Worm (Caenorhabditis elegans) whole organism, L2 larva: ENCODE results near the gene ZK1290.5.

Experiments used
- F13H6.1 ChIP-seq: sonication (generic microtip); optimal IDR thresholded peaks from 2 replicates; lab custom pipeline; 2016; ENCODE audit warnings: missing genetic modification characterization, missing compliant biosample characterization
- R02D3.7 ChIP-seq: fragments of 150-350 bp; optimal IDR thresholded peaks from 2 replicates; lab custom pipeline; 2014; ENCODE audit warnings: missing biosample characterization, missing genetic modification characterization
- Y55F3AM.14 ChIP-seq: fragments of 200-800 bp; sonication (Bioruptor generic); optimal IDR thresholded peaks from 2 replicates; lab custom pipeline; 2018; ENCODE audit warnings: mild to moderate bottlenecking, missing genetic modification characterization, missing compliant biosample characterization
- alr-1 ChIP-seq: fragments of 150-350 bp; optimal IDR thresholded peaks from 2 replicates; lab custom pipeline; 2014; ENCODE audit warnings: missing biosample characterization, missing genetic modification characterization
- aly-2 ChIP-seq: fragments of 150-350 bp; optimal IDR thresholded peaks from 2 replicates; lab custom pipeline; 2014; ENCODE audit warnings: missing biosample characterization, missing genetic modification characterization
- ama-1 ChIP-seq: fragments of 150-350 bp; optimal IDR thresholded peaks from 2 replicates; lab custom pipeline; 2018; ENCODE audit warnings: inconsistent platforms
- blmp-1 ChIP-seq: sonication (generic microtip); optimal IDR thresholded peaks from 2 replicates; lab custom pipeline; 2017; ENCODE audit warnings: missing genetic modification characterization, mild to moderate bottlenecking, missing compliant biosample characterization, antibody characterized with exemption, moderate library complexity; ENCODE audit not compliant: insufficient read depth
- ceh-16 ChIP-seq: fragments of 150-350 bp; optimal IDR thresholded peaks from 2 replicates; lab custom pipeline; 2014; ENCODE audit warnings: missing biosample characterization, missing genetic modification characterization
- ceh-82 ChIP-seq: fragments of 150-350 bp; optimal IDR thresholded peaks from 2 replicates; lab custom pipeline; 2014; ENCODE audit warnings: missing biosample characterization, missing genetic modification characterization
- crh-2 ChIP-seq: sonication (generic microtip); optimal IDR thresholded peaks from 2 replicates; lab custom pipeline; 2017; ENCODE audit warnings: missing biosample characterization, missing genetic modification characterization
- dmd-4 ChIP-seq: sonication (generic microtip); optimal IDR thresholded peaks from 2 replicates; lab custom pipeline; 2017; ENCODE audit warnings: missing biosample characterization, missing genetic modification characterization
- egl-27 ChIP-seq: sonication (generic microtip); optimal IDR thresholded peaks from 3 replicates; lab custom pipeline; 2017; ENCODE audit warnings: missing biosample characterization, missing genetic modification reagents, missing genetic modification characterization
- elt-1 ChIP-seq: fragments of 150-350 bp; optimal IDR thresholded peaks from 2 replicates; lab custom pipeline; 2014; ENCODE audit warnings: missing biosample characterization, missing genetic modification characterization
- elt-3 ChIP-seq: sonication (generic microtip); optimal IDR thresholded peaks from 2 replicates; lab custom pipeline; 2017; ENCODE audit warnings: missing biosample characterization, missing genetic modification characterization
- fos-1 ChIP-seq: fragments of 150-350 bp; optimal IDR thresholded peaks from 2 replicates; lab custom pipeline; 2014; ENCODE audit warnings: missing biosample characterization, missing genetic modification characterization
- gmeb-1 ChIP-seq: fragments of 150-350 bp; optimal IDR thresholded peaks from 2 replicates; lab custom pipeline; 2014; ENCODE audit warnings: missing biosample characterization, missing genetic modification characterization
- lin-11 ChIP-seq: fragments of 150-350 bp; sonication (generic microtip); optimal IDR thresholded peaks from 2 replicates; lab custom pipeline; 2014; ENCODE audit warnings: missing biosample characterization, missing genetic modification characterization, inconsistent platforms, mixed read lengths
- lin-13 ChIP-seq: fragments of 150-350 bp; optimal IDR thresholded peaks from 2 replicates; lab custom pipeline; 2014; ENCODE audit warnings: missing biosample characterization, missing genetic modification reagents, missing genetic modification characterization
- lin-39 ChIP-seq: fragments of 150-350 bp; optimal IDR thresholded peaks from 2 replicates; lab custom pipeline; 2014; ENCODE audit warnings: missing biosample characterization, missing genetic modification reagents, missing genetic modification characterization
- lsy-2 ChIP-seq, 2 experiments: fragments of 150-350 bp in 1 of 2; sonication (generic microtip) in 1 of 2; optimal IDR thresholded peaks; 2 replicates each; lab custom pipeline; 2014 to 2017; ENCODE audit warnings: missing biosample characterization in 2 of 2, missing genetic modification characterization in 2 of 2
- mab-5 ChIP-seq: fragments of 150-350 bp; optimal IDR thresholded peaks from 2 replicates; lab custom pipeline; 2014; ENCODE audit warnings: missing biosample characterization, missing genetic modification characterization
- mbf-1 ChIP-seq: sonication (generic microtip); optimal IDR thresholded peaks from 2 replicates; lab custom pipeline; 2017; ENCODE audit warnings: missing biosample characterization, missing genetic modification characterization
- mdl-1 ChIP-seq, 2 experiments: fragments of 150-350 bp in 1 of 2; sonication (generic microtip) in 1 of 2; optimal IDR thresholded peaks; 2 replicates each; lab custom pipeline; 2017; ENCODE audit warnings: missing biosample characterization in 2 of 2, missing genetic modification characterization in 2 of 2
- nhr-10 ChIP-seq: sonication (generic microtip); optimal IDR thresholded peaks from 2 replicates; lab custom pipeline; 2017; ENCODE audit warnings: missing biosample characterization, missing genetic modification characterization
- nhr-12 ChIP-seq: fragments of 150-350 bp; optimal IDR thresholded peaks from 2 replicates; lab custom pipeline; 2014; ENCODE audit warnings: missing biosample characterization, missing genetic modification characterization
- nhr-129 ChIP-seq: fragments of 150-350 bp; optimal IDR thresholded peaks from 2 replicates; lab custom pipeline; 2014; ENCODE audit warnings: missing biosample characterization, missing genetic modification characterization
- nhr-21 ChIP-seq: fragments of 150-350 bp; optimal IDR thresholded peaks from 2 replicates; lab custom pipeline; 2014; ENCODE audit warnings: missing biosample characterization, missing genetic modification characterization
- nhr-23 ChIP-seq: fragments of 150-350 bp; optimal IDR thresholded peaks from 2 replicates; lab custom pipeline; 2014; ENCODE audit warnings: missing biosample characterization, missing genetic modification reagents, missing genetic modification characterization
- nhr-237 ChIP-seq: fragments of 150-350 bp; optimal IDR thresholded peaks from 2 replicates; lab custom pipeline; 2014; ENCODE audit warnings: missing biosample characterization, missing genetic modification characterization
- nhr-25 ChIP-seq: fragments of 150-350 bp; sonication (generic microtip); optimal IDR thresholded peaks from 3 replicates; lab custom pipeline; 2014; ENCODE audit warnings: missing biosample characterization, missing genetic modification characterization
- nhr-6 ChIP-seq: fragments of 150-350 bp; optimal IDR thresholded peaks from 2 replicates; lab custom pipeline; 2014; ENCODE audit warnings: missing biosample characterization, missing genetic modification characterization
- nhr-77 ChIP-seq: fragments of 150-350 bp; optimal IDR thresholded peaks from 2 replicates; lab custom pipeline; 2014; ENCODE audit warnings: missing biosample characterization, missing genetic modification characterization
- peb-1 ChIP-seq: fragments of 150-350 bp; optimal IDR thresholded peaks from 2 replicates; lab custom pipeline; 2014; ENCODE audit warnings: missing biosample characterization, missing genetic modification characterization
- sma-3 ChIP-seq: sonication (generic microtip); optimal IDR thresholded peaks from 2 replicates; lab custom pipeline; 2016; ENCODE audit warnings: missing genetic modification reagents, missing genetic modification characterization, missing compliant biosample characterization
- sma-9 ChIP-seq, 2 experiments: fragments of 150-350 bp in 1 of 2; sonication (generic microtip) in 1 of 2; optimal IDR thresholded peaks; 2 replicates each; lab custom pipeline; 2014 to 2016; ENCODE audit warnings: missing genetic modification characterization in 2 of 2, mild to moderate bottlenecking in 1 of 2, missing biosample characterization in 1 of 2, missing compliant biosample characterization in 1 of 2, missing genetic modification reagents in 1 of 2, moderate library complexity in 1 of 2
- snpc-4 ChIP-seq: fragments of 150-350 bp; optimal IDR thresholded peaks from 2 replicates; lab custom pipeline; 2014; ENCODE audit warnings: missing biosample characterization, missing genetic modification characterization
- unc-39 ChIP-seq: fragments of 150-350 bp; optimal IDR thresholded peaks from 2 replicates; lab custom pipeline; 2014; ENCODE audit warnings: missing biosample characterization, missing genetic modification characterization
- unc-55 ChIP-seq: fragments of 150-350 bp; sonication (generic microtip); optimal IDR thresholded peaks from 3 replicates; lab custom pipeline; 2014; ENCODE audit warnings: missing biosample characterization, missing genetic modification reagents, missing genetic modification characterization
- unc-62 ChIP-seq: fragments of 150-350 bp; optimal IDR thresholded peaks from 2 replicates; lab custom pipeline; 2014; ENCODE audit warnings: missing biosample characterization, missing genetic modification reagents, missing genetic modification characterization
- ztf-1 ChIP-seq: fragments of 200-800 bp; sonication (Bioruptor generic); conservative IDR thresholded peaks from 2 replicates; pipeline ENCODE4 v1.3.6; 2022; ENCODE audit warnings: missing genetic modification characterization, missing compliant biosample characterization
- ztf-11 ChIP-seq: sonication (generic microtip); optimal IDR thresholded peaks from 2 replicates; lab custom pipeline; 2017; ENCODE audit warnings: missing biosample characterization, missing genetic modification characterization
- ztf-4 ChIP-seq: fragments of 150-350 bp; optimal IDR thresholded peaks from 2 replicates; lab custom pipeline; 2014; ENCODE audit warnings: missing biosample characterization, missing genetic modification characterization

The ZK1290.5 gene

DNA sequence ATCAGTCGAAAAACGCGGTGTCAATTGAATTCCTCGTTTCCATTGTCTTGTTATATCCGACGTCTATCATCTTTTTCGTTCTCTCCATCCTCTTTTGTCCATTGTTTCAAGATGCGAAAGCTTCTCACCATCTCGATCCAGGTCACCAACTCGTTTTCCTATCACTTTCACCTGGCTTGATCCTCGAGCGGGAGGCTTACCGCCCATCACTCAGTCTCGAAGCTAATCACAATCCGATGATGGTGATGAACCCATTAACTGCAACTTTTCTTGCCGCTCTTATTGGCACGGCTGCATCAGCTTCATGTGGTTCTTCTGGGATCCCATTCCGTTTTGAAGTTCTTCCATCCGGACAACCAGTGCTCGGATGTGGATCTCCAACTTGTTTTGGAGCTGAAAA lies 1.5 kb downstream of the ZK1290.5 start, which contains the start of gene wrt-1:
TSS of gene wrt-1 (plus strand) at position 53 of the 400 bp plus-strand sequence.
- TF ChIP-seq blmp-1 (tag; lab: Kevin White, UChicago), result peak; percentile 5
- no peak for TF ChIP-seq ama-1
- TF ChIP-seq nhr-21 (tag; lab: Kevin White, UChicago), result peak; percentile 12

DNA sequence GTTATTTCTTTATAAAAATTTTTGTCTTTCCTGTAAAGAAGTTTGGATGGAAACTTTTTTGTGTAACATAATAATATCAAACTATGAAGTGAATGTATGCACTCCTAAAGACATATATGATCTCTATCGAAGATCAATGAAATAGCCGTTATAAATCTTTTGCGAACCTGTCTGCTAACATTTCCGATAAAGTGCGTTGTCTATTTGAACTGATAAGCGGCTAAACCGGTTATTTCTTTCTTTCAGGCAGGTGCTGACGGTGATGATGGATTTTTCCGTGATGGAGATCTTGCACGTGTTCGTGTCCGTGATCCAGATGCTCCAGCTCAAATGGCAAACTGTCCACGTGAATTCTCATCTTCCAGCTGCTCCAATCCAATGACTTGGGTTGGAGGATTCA lies 2.0 kb downstream of the ZK1290.5 start:
- TF ChIP-seq sma-9 (GFP tag; optimal IDR thresholded peaks at IDR 0.05; lab: Kevin White, UChicago) (peak; percentile 54), sma-9 (tag; optimal IDR thresholded peaks at IDR 0.05; lab: Kevin White, UChicago) (no peak), nhr-25 (tag; lab: Kevin White, UChicago) (peak; percentile 29), blmp-1 (tag; lab: Kevin White, UChicago) (no peak), sma-3 (GFP tag; lab: Kevin White, UChicago) (no peak), mdl-1 (tag; optimal IDR thresholded peaks at IDR 0.05; lab: Kevin White, UChicago) (no peak), nhr-6 (no peak), unc-55 (no peak), lin-13 (no peak), snpc-4 (no peak), nhr-21 (tag; lab: Kevin White, UChicago) (peak; percentile 51), peb-1 (tag; lab: Kevin White, UChicago) (no peak)

DNA sequence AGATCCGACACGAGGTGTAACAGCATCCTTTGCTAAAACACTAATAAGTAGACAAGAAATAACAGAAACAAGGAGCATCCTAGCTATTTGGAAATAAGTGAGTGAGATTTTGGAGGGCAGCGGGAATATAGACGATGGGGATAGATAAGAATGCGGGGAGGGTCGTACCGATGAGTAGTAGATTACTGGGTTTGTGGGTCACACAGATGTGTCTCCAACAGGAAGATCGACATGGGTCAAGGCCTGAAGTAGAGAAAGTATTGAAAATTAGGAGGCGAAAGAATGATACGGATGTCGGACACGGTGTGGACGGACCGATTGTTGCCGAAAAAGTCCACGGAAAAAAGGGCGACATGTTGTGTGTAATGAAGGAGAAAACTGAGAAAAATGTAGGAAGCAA lies 4.9 kb downstream of the ZK1290.5 start, which contains the start of gene wrt-10:
TSS of gene wrt-10 (minus strand) at position 195 of the 400 bp plus-strand sequence.
- no peak for TF ChIP-seq nhr-237 (tag; lab: Kevin White, UChicago)
- peak; percentile 44 for TF ChIP-seq ceh-16 (tag; lab: Kevin White, UChicago)
- TF ChIP-seq sma-9 (GFP tag; optimal IDR thresholded peaks at IDR 0.05; lab: Kevin White, UChicago), result peak; percentile 23
- no peak for TF ChIP-seq sma-9 (tag; optimal IDR thresholded peaks at IDR 0.05; lab: Kevin White, UChicago)
- TF ChIP-seq elt-3 (tag; lab: Kevin White, UChicago), result no peak
- no peak for TF ChIP-seq peb-1 (tag; lab: Kevin White, UChicago)
- no peak for TF ChIP-seq ceh-82 (tag; lab: Kevin White, UChicago)
- TF ChIP-seq alr-1 (tag; lab: Kevin White, UChicago), result no peak
- peak; percentile 53 for TF ChIP-seq elt-1 (tag; lab: Kevin White, UChicago)
- no peak for TF ChIP-seq gmeb-1 (tag; lab: Kevin White, UChicago)
- TF ChIP-seq, all 48 proteins: peak for 3

DNA sequence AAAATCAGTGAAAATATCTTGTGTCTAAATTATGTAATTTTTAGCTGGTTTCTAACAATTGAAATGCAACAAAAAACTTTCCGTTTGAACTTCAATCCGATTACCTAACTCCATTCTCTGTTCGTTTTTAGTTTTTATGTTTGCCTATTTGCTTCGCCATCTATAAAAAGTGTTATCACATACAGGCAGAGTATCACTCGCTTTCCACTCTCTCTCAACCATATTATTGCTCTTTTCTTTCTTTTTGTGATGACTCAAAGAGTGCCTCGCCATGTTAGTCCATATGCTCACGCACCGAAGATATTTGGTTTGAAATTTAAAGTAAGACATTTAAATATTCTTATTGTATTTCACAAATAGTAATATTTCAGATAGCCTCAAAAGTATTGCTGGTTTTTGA lies 5.5 kb downstream of the ZK1290.5 start, which contains the start of gene ZK1290.13:
TSS of gene ZK1290.13 (plus strand) at position 73 of the 400 bp plus-strand sequence.
- TF ChIP-seq nhr-21 (tag; lab: Kevin White, UChicago), result no peak
- TF ChIP-seq nhr-25 (tag; lab: Kevin White, UChicago), result no peak
- TF ChIP-seq crh-2 (tag; lab: Kevin White, UChicago), result peak; percentile 14
- peak; percentile 70 for TF ChIP-seq fos-1 (tag; lab: Kevin White, UChicago)

DNA sequence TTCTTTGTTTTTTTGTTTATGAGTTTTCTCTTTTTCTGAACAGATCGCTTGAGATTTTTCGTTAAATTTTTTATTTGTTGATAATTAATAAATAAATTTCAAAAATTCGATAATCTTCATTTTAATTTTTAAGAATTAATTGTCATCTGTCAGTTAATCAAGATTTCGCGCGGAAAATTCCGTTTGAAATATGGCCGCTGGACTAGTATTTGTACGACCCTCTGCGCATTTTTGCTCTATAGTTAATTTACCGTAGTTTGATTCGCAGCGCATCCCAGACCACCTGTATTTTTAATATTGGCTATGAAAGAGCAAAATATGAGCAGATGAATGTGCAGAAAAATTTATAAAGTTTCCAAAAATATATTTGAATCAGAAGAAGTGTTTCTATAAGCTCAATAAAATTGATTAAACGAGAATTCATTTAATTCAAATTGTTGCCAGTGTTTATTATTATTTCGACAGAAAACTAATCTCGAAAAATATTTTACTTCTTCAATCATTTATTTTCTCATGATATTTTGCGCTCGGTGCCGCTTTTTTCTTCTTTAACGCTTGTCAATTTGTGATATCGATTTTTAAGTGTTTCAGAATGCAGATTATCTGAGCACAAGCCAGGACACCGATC lies 8.3 kb downstream of the ZK1290.5 start, which contains the start of gene nfi-1:
TSS of gene nfi-1 (plus strand) at position 578 of the 628 bp plus-strand sequence.
- TF ChIP-seq R02D3.7 (no peak), gmeb-1 (tag; lab: Kevin White, UChicago) (peak; percentile 27), ztf-4 (tag; lab: Kevin White, UChicago) (no peak), ceh-16 (tag; lab: Kevin White, UChicago) (no peak), nhr-23 (tag; lab: Kevin White, UChicago) (no peak), nhr-10 (tag; lab: Kevin White, UChicago) (no peak), lin-39 (tag; lab: Kevin White, UChicago) (no peak), alr-1 (tag; lab: Kevin White, UChicago) (no peak), unc-55 (peak; percentile 59), unc-62 (GFP tag; lab: Kevin White, UChicago) (no peak), nhr-21 (tag; lab: Kevin White, UChicago) (no peak), dmd-4 (tag; lab: Kevin White, UChicago) (no peak), aly-2 (no peak), unc-39 (tag; lab: Kevin White, UChicago) (no peak), egl-27 (tag; lab: Kevin White, UChicago) (no peak), ztf-11 (tag; lab: Kevin White, UChicago) (no peak), mbf-1 (no peak), F13H6.1 (tag; lab: Kevin White, UChicago) (no peak), nhr-77 (no peak), lin-13 (peak; percentile 32), ztf-1 (GFP tag; lab: Robert Waterston, UW) (no peak), nhr-25 (tag; lab: Kevin White, UChicago) (no peak), lsy-2 (tag; optimal IDR thresholded peaks at IDR 0.05; lab: Kevin White, UChicago) (peak; percentile 3 to 95), fos-1 (tag; lab: Kevin White, UChicago) (no peak), lin-11 (tag; lab: Kevin White, UChicago) (no peak), mab-5 (no peak), elt-3 (tag; lab: Kevin White, UChicago) (no peak), nhr-129 (tag; lab: Kevin White, UChicago) (peak; percentile 45), nhr-12 (tag; lab: Kevin White, UChicago) (no peak), blmp-1 (tag; lab: Kevin White, UChicago) (no peak), ceh-82 (tag; lab: Kevin White, UChicago) (no peak), Y55F3AM.14 (GFP tag; lab: Kevin White, UChicago) (no peak)
